Fruit fly (Drosophila melanogaster): ENCODE results near the gene out.

out gene

dm6 chrX:19322945-19323834 is 1.3 kb upstream of the out start (continued):
- TF ChIP-seq CG17361 (GFP tag; IDR thresholded peaks at IDR 0.05) (no peak; the same call in 2 of the 3 replicates), repo (GFP tag; optimal IDR thresholded peaks at IDR 0.05) (no peak), lola (GFP tag; optimal IDR thresholded peaks at IDR 0.05) (peak in 1 of 3 experiments; percentile 22), trh (GFP tag; optimal IDR thresholded peaks at IDR 0.05) (no peak), ssp (GFP tag; IDR thresholded peaks at IDR 0.05) (no peak), CG6791 (GFP tag; IDR thresholded peaks at IDR 0.05; ENCODE audit: partially characterized antibody) (0 out of 3 replicates have a peak, but pooled peaks have one; percentile 41), Fer1 (GFP tag; optimal IDR thresholded peaks at IDR 0.05) (no peak), hkb (optimal IDR thresholded peaks at IDR 0.05) (no peak), hkb (GFP tag; IDR thresholded peaks at IDR 0.05) (no peak), HLH3B (GFP tag; IDR thresholded peaks at IDR 0.05) (no peak), emc (GFP tag; optimal IDR thresholded peaks at IDR 0.05) (no peak), CG11398 (GFP tag; optimal IDR thresholded peaks at IDR 0.05) (no peak), fru (optimal IDR thresholded peaks at IDR 0.05) (no peak), bigmax (GFP tag; optimal IDR thresholded peaks at IDR 0.05) (no peak), CG16863 (GFP tag; optimal IDR thresholded peaks at IDR 0.05) (no peak), ro (GFP tag; IDR thresholded peaks at IDR 0.05) (no peak), Trl (optimal IDR thresholded peaks at IDR 0.05) (peak; percentile 70 to 71), Trl (GFP tag; optimal IDR thresholded peaks at IDR 0.05) (no peak), z (GFP tag; IDR thresholded peaks at IDR 0.05) (no peak), trem (tag; optimal IDR thresholded peaks at IDR 0.05) (peak; percentile 24), pnt (GFP tag; optimal IDR thresholded peaks at IDR 0.05) (no peak), zen (tag; optimal IDR thresholded peaks at IDR 0.05) (peak; percentile 73), CG18619 (GFP tag; optimal IDR thresholded peaks at IDR 0.05) (no peak), CG11247 (GFP tag; IDR thresholded peaks at IDR 0.05) (0 out of 2 replicates have a peak, but pooled peaks have one; percentile 20), CG14710 (tag; optimal IDR thresholded peaks at IDR 0.05) (peak; percentile 29), CG32532 (GFP tag; IDR thresholded peaks at IDR 0.05) (no peak), ttk (GFP tag; IDR thresholded peaks at IDR 0.05) (no peak), chif (GFP tag; optimal IDR thresholded peaks at IDR 0.05) (peak in 1 of 2 experiments; percentile 4), vnd (GFP tag; IDR thresholded peaks at IDR 0.05; ENCODE audit: partially characterized antibody) (no peak), caup (GFP tag; optimal IDR thresholded peaks at IDR 0.05; ENCODE audit: severe bottlenecking) (no peak), Xrp1 (GFP tag; IDR thresholded peaks at IDR 0.05) (peak; percentile 55), CG5245 (GFP tag; optimal IDR thresholded peaks at IDR 0.05) (no peak), Ets65A (GFP tag) (peak; percentile 92), Mrtf (GFP tag; IDR thresholded peaks at IDR 0.05) (no peak), CG17385 (GFP tag; optimal IDR thresholded peaks at IDR 0.05) (no peak), CkIIα-i1 (GFP tag; IDR thresholded peaks at IDR 0.05) (no peak), CG2120 (GFP tag; optimal IDR thresholded peaks at IDR 0.05) (no peak), lilli (GFP tag; optimal IDR thresholded peaks at IDR 0.05) (no peak), CG3726 (GFP tag; IDR thresholded peaks at IDR 0.05) (0 out of 3 replicates have a peak, but pooled peaks have one; percentile 23), Hr78 (GFP tag; optimal IDR thresholded peaks at IDR 0.05) (peak in 1 of 2 experiments; percentile 87), Hmx (GFP tag; optimal IDR thresholded peaks at IDR 0.05) (no peak), tgo (GFP tag; IDR thresholded peaks at IDR 0.05) (no peak), CG4617 (GFP tag; optimal IDR thresholded peaks at IDR 0.05; ENCODE audit: borderline replicate concordance) (no peak), Bgb (GFP tag; IDR thresholded peaks at IDR 0.05; ENCODE audit: partially characterized antibody) (0 out of 2 replicates have a peak, but pooled peaks have one; percentile 19), peb (GFP tag; IDR thresholded peaks at IDR 0.05) (0 out of 2 replicates have a peak, but pooled peaks have one; percentile 12), CG34224 (GFP tag; IDR thresholded peaks at IDR 0.05; ENCODE audit: partially characterized antibody) (0 out of 3 replicates have a peak, but pooled peaks have one; percentile 38), exex (tag; optimal IDR thresholded peaks at IDR 0.05) (no peak), rib (GFP tag; IDR thresholded peaks at IDR 0.05) (no peak), CG11093 (GFP tag; IDR thresholded peaks at IDR 0.05) (no peak), NC2β (GFP tag; optimal IDR thresholded peaks at IDR 0.05) (no peak)

All from whole organism, embryonic.